Fruit fly (Drosophila melanogaster) whole organism, adult: ENCODE measurements around the gene cib.

Experiments used
- CG11617 ChIP-seq: fragments of 200-800 bp; sonication (Bioruptor generic); optimal IDR thresholded peaks from 2 replicates; lab custom pipeline; 2017; ENCODE audit warnings: mild to moderate bottlenecking, missing biosample characterization, missing genetic modification reagents, missing genetic modification characterization
- CG12768 ChIP-seq: fragments of 200-800 bp; sonication (Bioruptor generic); optimal IDR thresholded peaks from 2 replicates; lab custom pipeline; 2017; ENCODE audit warnings: missing biosample characterization, missing genetic modification characterization, mild to moderate bottlenecking, moderate library complexity, missing genetic modification reagents
- CG14711 ChIP-seq: fragments of 200-800 bp; sonication (Bioruptor generic); optimal IDR thresholded peaks from 2 replicates; lab custom pipeline; 2018; ENCODE audit warnings: missing biosample characterization, mild to moderate bottlenecking, missing genetic modification characterization, moderate library complexity
- CG1620 ChIP-seq: fragments of 200-800 bp; sonication (Bioruptor generic); optimal IDR thresholded peaks from 2 replicates; lab custom pipeline; 2016; ENCODE audit warnings: missing biosample characterization, missing genetic modification characterization
- CG33017 ChIP-seq: fragments of 200-800 bp; sonication (Bioruptor generic); optimal IDR thresholded peaks from 2 replicates; lab custom pipeline; 2018; ENCODE audit warnings: missing biosample characterization, mild to moderate bottlenecking, missing genetic modification characterization, moderate library complexity
- CG5204 ChIP-seq: fragments of 200-800 bp; sonication (Bioruptor generic); optimal IDR thresholded peaks from 2 replicates; lab custom pipeline; 2016; ENCODE audit warnings: missing biosample characterization, missing genetic modification characterization
- CG7045 ChIP-seq: fragments of 200-800 bp; sonication (Bioruptor generic); optimal IDR thresholded peaks from 2 replicates; lab custom pipeline; 2017; ENCODE audit warnings: missing biosample characterization, mild to moderate bottlenecking, missing genetic modification characterization
- CG7101 ChIP-seq: fragments of 200-800 bp; sonication (Bioruptor generic); optimal IDR thresholded peaks from 2 replicates; lab custom pipeline; 2018; ENCODE audit warnings: missing biosample characterization, mild to moderate bottlenecking, missing genetic modification characterization, moderate library complexity
- Clk ChIP-seq: fragments of 200-800 bp; sonication (Bioruptor generic); optimal IDR thresholded peaks from 2 replicates; lab custom pipeline; 2017; ENCODE audit warnings: missing biosample characterization, missing genetic modification characterization
- Crg-1 ChIP-seq: fragments of 200-800 bp; sonication (Bioruptor generic); optimal IDR thresholded peaks from 2 replicates; lab custom pipeline; 2016; ENCODE audit warnings: missing biosample characterization, missing genetic modification characterization
- Hr96 ChIP-seq: fragments of 200-800 bp; sonication (Bioruptor generic); optimal IDR thresholded peaks from 2 replicates; lab custom pipeline; 2016; ENCODE audit warnings: missing biosample characterization, missing genetic modification characterization
- Mnt ChIP-seq: fragments of 200-800 bp; sonication (Bioruptor generic); optimal IDR thresholded peaks from 2 replicates; lab custom pipeline; 2016; ENCODE audit warnings: missing biosample characterization, mild to moderate bottlenecking, missing genetic modification characterization
- bab1 ChIP-seq: fragments of 200-800 bp; sonication (Bioruptor generic); optimal IDR thresholded peaks from 3 replicates; lab custom pipeline; 2019; ENCODE audit warnings: missing biosample characterization, mild to moderate bottlenecking, missing genetic modification characterization, moderate library complexity
- cic ChIP-seq: fragments of 200-800 bp; sonication (Bioruptor generic); optimal IDR thresholded peaks from 2 replicates; lab custom pipeline; 2017; ENCODE audit warnings: missing biosample characterization, mild to moderate bottlenecking, missing genetic modification characterization, moderate library complexity
- cnc ChIP-seq, 2 experiments: fragments of >200 bp; optimal IDR thresholded peaks; 2 replicates each; lab custom pipeline; 2017
- kay ChIP-seq: fragments of 200-800 bp; sonication (Bioruptor generic); peaks from one replicate; lab custom pipeline; 2016; ENCODE audit warnings: missing biosample characterization, missing genetic modification characterization, borderline replicate concordance
- ovo ChIP-seq: fragments of 200-800 bp; sonication (Bioruptor generic); optimal IDR thresholded peaks from 2 replicates; lab custom pipeline; 2016; ENCODE audit warnings: missing biosample characterization, missing genetic modification characterization
- pad ChIP-seq: fragments of 200-800 bp; sonication (Bioruptor generic); optimal IDR thresholded peaks from 3 replicates; lab custom pipeline; 2017; ENCODE audit warnings: missing biosample characterization, missing genetic modification characterization, mild to moderate bottlenecking, moderate library complexity, missing genetic modification reagents
- tj ChIP-seq: fragments of 200-800 bp; sonication (Bioruptor generic); optimal IDR thresholded peaks from 3 replicates; lab custom pipeline; 2017; ENCODE audit warnings: missing biosample characterization, mild to moderate bottlenecking, missing genetic modification characterization, moderate library complexity
- toe ChIP-seq: fragments of 200-800 bp; sonication (Bioruptor generic); optimal IDR thresholded peaks from 2 replicates; lab custom pipeline; 2016; ENCODE audit warnings: missing biosample characterization, missing genetic modification characterization

The cib gene

DNA sequence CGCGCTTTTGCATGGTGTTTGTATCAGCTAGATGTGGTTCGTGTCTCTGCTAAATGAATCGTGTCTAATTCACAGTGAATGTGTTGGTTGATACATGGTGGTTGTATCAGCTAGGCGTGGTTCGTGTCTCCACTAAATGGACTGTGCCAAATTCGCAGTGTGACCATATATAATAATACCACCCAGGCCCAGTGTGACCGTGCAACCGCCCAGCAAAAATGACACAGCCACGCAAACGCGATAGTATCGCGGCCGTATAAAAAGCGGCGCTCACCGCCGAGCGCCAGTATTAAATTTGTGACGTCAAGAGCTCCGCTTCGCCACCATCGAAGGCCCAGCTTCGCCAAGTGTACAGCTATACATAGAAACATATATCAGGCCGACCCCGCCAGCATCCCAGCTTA is at the start of gene cib:
Gene cib, plus strand, starts transcription at position 284 of the 404 bp plus-strand sequence.
- TF ChIP-seq CG7101 (tag; lab: Kevin White, UChicago) (peak; percentile 60), Hr96 (GFP tag; lab: Kevin White, UChicago) (peak; percentile 53), CG33017 (tag; lab: Kevin White, UChicago) (no peak), cnc (optimal IDR thresholded peaks at IDR 0.05; lab: Kevin White, UChicago) (no peak), ovo (peak; percentile 27), Crg-1 (GFP tag; lab: Kevin White, UChicago) (peak; percentile 67), CG7045 (GFP tag; lab: Kevin White, UChicago) (no peak), CG14711 (tag; lab: Kevin White, UChicago) (peak; percentile 42), bab1 (GFP tag; lab: Kevin White, UChicago) (peak; percentile 90), Mnt (peak; percentile 67), cic (GFP tag; lab: Kevin White, UChicago) (peak; percentile 7), CG1620 (GFP tag; lab: Kevin White, UChicago) (peak; percentile 56), CG12768 (no peak), Clk (no peak)

DNA sequence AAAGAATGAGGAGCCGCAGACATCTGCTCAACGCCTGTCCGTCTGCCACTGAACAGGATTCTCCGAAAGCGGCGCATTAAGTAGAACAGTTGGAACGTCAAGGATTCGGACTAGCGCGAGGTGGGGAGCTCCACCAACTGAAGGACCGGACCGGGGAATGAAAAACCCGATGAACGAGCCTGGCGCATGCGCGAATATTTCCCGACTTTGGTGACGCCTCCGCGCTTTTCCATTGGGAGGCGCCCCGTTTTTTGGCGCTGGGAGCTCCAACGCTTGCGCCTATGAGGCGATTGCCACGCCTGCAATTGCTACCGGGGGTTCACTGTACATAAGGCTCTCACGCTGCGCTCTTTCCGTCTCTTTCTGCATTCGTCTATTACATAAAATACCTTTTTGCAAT is 44.4 kb upstream of the cib start:
- no peak for TF ChIP-seq cic (GFP tag; lab: Kevin White, UChicago)
- TF ChIP-seq CG7101 (tag; lab: Kevin White, UChicago): no peak
- TF ChIP-seq tj (GFP tag; lab: Kevin White, UChicago): no peak
- no peak for TF ChIP-seq Hr96 (GFP tag; lab: Kevin White, UChicago)
- TF ChIP-seq bab1 (GFP tag; lab: Kevin White, UChicago): no peak
- no peak for TF ChIP-seq Crg-1 (GFP tag; lab: Kevin White, UChicago)
- no peak for TF ChIP-seq CG1620 (GFP tag; lab: Kevin White, UChicago)
- TF ChIP-seq kay: no peak

DNA sequence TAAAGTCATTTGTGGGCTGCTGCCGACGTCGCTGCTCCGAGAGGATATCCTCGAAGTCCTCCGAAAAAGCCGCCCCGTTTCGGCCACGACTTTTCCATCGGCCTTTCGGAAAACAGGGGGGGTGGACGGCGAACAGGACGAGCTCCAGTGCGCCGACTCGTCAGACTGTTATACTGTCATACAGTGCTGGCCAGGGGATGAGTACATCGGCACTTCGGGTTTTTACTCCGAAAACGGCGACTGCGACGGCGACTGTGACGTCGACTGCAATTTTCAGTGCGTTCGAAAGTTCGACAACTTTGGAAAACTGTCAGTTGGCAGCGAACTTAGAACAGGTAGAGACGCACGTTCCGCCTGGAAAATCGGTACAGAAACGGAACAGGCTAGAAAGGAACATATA is 30.5 kb upstream of the cib start, which contains the start of gene CG43689:
Gene CG43689, plus strand, starts transcription at position 314 of the 400 bp plus-strand sequence.
- TF ChIP-seq pad (GFP tag; lab: Kevin White, UChicago): no peak
- no peak for TF ChIP-seq Clk
- no peak for TF ChIP-seq bab1 (GFP tag; lab: Kevin White, UChicago)
- no peak for TF ChIP-seq tj (GFP tag; lab: Kevin White, UChicago)

DNA sequence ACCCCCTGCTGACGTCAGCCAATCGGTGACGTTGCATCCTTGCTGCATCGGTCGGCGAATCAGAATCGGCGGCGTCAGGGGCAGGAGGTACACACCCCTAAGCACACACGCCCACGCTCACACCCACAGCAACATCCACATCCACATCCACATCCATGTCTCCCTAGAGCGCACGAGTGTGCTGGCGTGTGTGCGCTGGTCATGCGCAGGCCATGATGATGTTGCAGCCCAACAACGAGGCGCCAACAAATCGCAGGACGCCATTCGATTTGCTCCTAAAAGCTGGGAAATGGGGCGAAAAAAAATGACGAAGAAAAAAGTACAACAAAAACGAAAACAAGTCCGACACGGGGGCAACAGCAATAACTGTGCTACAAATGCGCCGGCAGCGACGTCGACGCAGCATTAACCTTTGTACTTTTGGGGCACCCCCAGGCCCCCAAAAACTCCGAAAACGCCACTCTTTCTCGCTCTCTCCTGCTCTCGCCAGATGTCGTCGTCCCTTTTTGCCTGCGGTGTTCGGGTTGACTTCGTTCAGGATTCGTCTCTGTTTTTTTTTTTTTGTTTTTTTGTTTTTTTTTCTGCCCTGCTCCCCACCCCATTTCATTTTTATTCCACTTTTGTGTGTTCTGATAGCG is 16.8 kb upstream of the cib start:
- TF ChIP-seq CG5204 (GFP tag; lab: Kevin White, UChicago) (no peak), CG12768 (no peak), CG14711 (tag; lab: Kevin White, UChicago) (no peak), CG7101 (tag; lab: Kevin White, UChicago) (no peak), toe (no peak), bab1 (GFP tag; lab: Kevin White, UChicago) (no peak), CG33017 (tag; lab: Kevin White, UChicago) (no peak), CG11617 (GFP tag; lab: Kevin White, UChicago) (no peak), Crg-1 (GFP tag; lab: Kevin White, UChicago) (no peak), kay (no peak)

DNA sequence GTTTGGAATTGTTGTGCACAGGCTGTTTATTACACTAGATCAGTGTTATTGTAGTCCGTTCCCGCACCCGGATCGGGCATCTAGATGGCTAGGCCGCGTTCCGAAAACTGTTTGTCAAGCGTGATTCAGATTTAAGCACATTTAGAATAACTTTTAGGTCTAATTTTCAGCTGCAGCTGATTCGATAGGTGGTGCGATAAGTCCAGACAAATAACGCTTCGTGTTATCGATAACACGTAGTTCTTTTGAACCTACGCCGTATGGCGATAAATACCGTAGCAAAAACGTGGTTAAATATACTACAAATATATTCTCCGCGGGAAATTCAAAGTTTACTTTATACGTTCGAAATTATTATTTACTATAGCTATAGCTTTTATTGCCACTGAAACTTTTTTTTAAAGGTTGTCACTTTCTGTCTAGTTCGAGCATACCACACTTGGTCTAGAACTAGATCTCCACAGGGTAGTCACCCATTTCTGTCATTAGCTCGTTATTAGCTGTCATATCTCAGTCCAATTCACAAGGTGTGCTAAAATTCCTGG is 5.0 kb upstream of the cib start, which contains the start of the genes Cmtr1 and CG15375:
Gene Cmtr1, minus strand, starts transcription at position 208 of the 545 bp plus-strand sequence.
Gene CG15375, plus strand, starts transcription at position 495 of the 545 bp plus-strand sequence.
- TF ChIP-seq CG14711 (tag; lab: Kevin White, UChicago): no peak
- no peak for TF ChIP-seq CG1620 (GFP tag; lab: Kevin White, UChicago)
- peak; percentile 34 for TF ChIP-seq Mnt
- no peak for TF ChIP-seq CG5204 (GFP tag; lab: Kevin White, UChicago)
- peak; percentile 28 for TF ChIP-seq bab1 (GFP tag; lab: Kevin White, UChicago)

DNA sequence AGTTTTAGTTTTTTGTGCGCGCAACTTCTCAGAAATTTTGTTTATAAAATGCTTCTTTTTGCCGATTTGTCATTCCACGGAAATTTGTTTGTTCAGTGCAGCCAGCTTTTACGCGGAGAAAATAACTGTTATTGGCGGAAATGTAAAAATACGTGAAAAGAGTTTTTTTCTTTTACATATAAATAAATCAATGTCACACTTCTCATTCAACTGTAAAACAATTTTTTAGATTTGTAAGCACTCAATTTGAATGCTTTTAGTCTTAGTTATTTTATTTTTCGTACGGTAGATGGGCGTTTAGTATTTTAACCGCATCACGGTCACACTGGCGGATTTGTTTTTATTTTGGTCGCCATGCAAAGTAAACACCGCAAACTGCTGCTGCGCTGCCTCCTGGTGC is 1.8 kb upstream of the cib start, which contains the start of the genes Xpac and brn:
Gene Xpac, minus strand, starts transcription at position 66 of the 400 bp plus-strand sequence.
Gene brn, plus strand, starts transcription at position 211 of the 400 bp plus-strand sequence.
- TF ChIP-seq bab1 (GFP tag; lab: Kevin White, UChicago) (peak; percentile 44), kay (no peak), Hr96 (GFP tag; lab: Kevin White, UChicago) (no peak), CG12768 (no peak), CG7101 (tag; lab: Kevin White, UChicago) (no peak), CG14711 (tag; lab: Kevin White, UChicago) (no peak), tj (GFP tag; lab: Kevin White, UChicago) (no peak), CG11617 (GFP tag; lab: Kevin White, UChicago) (no peak)

DNA sequence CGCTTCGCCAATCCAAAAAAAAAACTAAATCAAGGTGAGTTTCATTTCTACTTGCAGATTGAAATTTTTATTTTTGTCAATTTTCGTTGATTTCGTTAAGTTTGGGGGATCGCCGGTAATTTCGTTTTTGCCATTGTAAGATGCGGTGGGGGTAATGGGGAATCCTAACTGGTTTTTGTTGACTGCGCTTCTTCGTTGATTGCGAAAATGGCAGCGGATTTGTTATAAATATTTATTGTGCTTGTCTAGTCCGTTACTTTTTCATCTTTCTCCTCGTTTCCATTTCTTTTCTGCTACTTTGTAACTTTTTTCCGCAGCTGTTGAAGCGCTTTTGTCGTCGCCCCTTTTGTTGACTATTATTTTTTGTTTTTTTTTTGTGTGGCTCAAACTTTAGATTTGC is 327 bp downstream of the cib start:
- no peak for TF ChIP-seq cic (GFP tag; lab: Kevin White, UChicago)
- peak; percentile 60 for TF ChIP-seq tj (GFP tag; lab: Kevin White, UChicago)
